Worm (Caenorhabditis elegans) whole organism, early embryonic: ENCODE data around the gene Y46H3D.8.
A peak's percentile ranks its signal among the peaks of the same experiment; 100 is the strongest.

ENCODE experiments used
- B0310.2 ChIP-seq: sonication (generic microtip); optimal IDR thresholded peaks from 2 replicates; lab custom pipeline; 2016; ENCODE audit warnings: mild to moderate bottlenecking, missing genetic modification characterization, missing compliant biosample characterization
- F13C5.2 ChIP-seq: sonication (generic microtip); optimal IDR thresholded peaks from 2 replicates; lab custom pipeline; 2017; ENCODE audit warnings: mild to moderate bottlenecking, missing genetic modification characterization, inconsistent platforms, missing compliant biosample characterization
- aly-1 ChIP-seq: sonication (generic microtip); optimal IDR thresholded peaks from 2 replicates; lab custom pipeline; 2016; ENCODE audit warnings: missing genetic modification characterization, missing compliant biosample characterization
- ama-1 ChIP-seq: fragments of 150-350 bp; optimal IDR thresholded peaks from 2 replicates; lab custom pipeline; 2014
- ceh-13 ChIP-seq: fragments of 200-800 bp; sonication (Bioruptor generic); optimal IDR thresholded peaks from 2 replicates; lab custom pipeline; 2018; ENCODE audit warnings: mild to moderate bottlenecking, missing genetic modification characterization, missing compliant biosample characterization
- ceh-36 ChIP-seq: sonication (generic microtip); optimal IDR thresholded peaks from 2 replicates; lab custom pipeline; 2016; ENCODE audit warnings: missing genetic modification characterization, inconsistent platforms, missing compliant biosample characterization
- ets-7 ChIP-seq: sonication (generic microtip); optimal IDR thresholded peaks from 2 replicates; lab custom pipeline; 2016; ENCODE audit warnings: missing genotype, missing genetic modification characterization, missing compliant biosample characterization
- flt-1 ChIP-seq: fragments of 200-800 bp; sonication (Bioruptor generic); IDR thresholded peaks from 2 replicates; pipeline ENCODE4 v1.3.6; 2022; ENCODE audit warnings: missing genetic modification characterization, missing compliant biosample characterization
- hmbx-1 ChIP-seq: sonication (generic microtip); optimal IDR thresholded peaks from 2 replicates; lab custom pipeline; 2016; ENCODE audit warnings: mild to moderate bottlenecking, missing genetic modification characterization, missing compliant biosample characterization
- hmg-4 ChIP-seq: fragments of 200-800 bp; sonication (Bioruptor generic); optimal IDR thresholded peaks from 2 replicates; lab custom pipeline; 2018; ENCODE audit warnings: mild to moderate bottlenecking, missing genetic modification characterization, missing compliant biosample characterization
- hnd-1 ChIP-seq: sonication (generic microtip); optimal IDR thresholded peaks from 2 replicates; lab custom pipeline; 2016; ENCODE audit warnings: missing genetic modification characterization, missing compliant biosample characterization
- pes-1 ChIP-seq: fragments of 200-800 bp; sonication (Bioruptor generic); IDR thresholded peaks from 2 replicates; pipeline ENCODE4 v1.3.6; 2022; ENCODE audit warnings: missing genetic modification reagents, missing genetic modification characterization, missing compliant biosample characterization
- scrt-1 ChIP-seq: fragments of 200-800 bp; sonication (Bioruptor generic); IDR thresholded peaks from 2 replicates; pipeline ENCODE4 v1.3.6; 2022; ENCODE audit warnings: missing genetic modification characterization, missing compliant biosample characterization
- sea-1 ChIP-seq: fragments of 200-800 bp; sonication (Bioruptor generic); conservative IDR thresholded peaks from 2 replicates; pipeline ENCODE4 v1.3.6; 2022; ENCODE audit warnings: missing genetic modification characterization, missing compliant biosample characterization
- tbx-11 ChIP-seq: fragments of 200-800 bp; sonication (Bioruptor generic); IDR thresholded peaks from 2 replicates; pipeline ENCODE4 v1.3.6; 2022; ENCODE audit warnings: missing genetic modification characterization, missing compliant biosample characterization
- tbx-37 ChIP-seq: fragments of 200-800 bp; sonication (Bioruptor generic); conservative IDR thresholded peaks from 2 replicates; pipeline ENCODE4 v1.3.6; 2022; ENCODE audit warnings: missing genetic modification reagents, missing genetic modification characterization, missing compliant biosample characterization
- tra-4 ChIP-seq: sonication (generic microtip); optimal IDR thresholded peaks from 2 replicates; lab custom pipeline; 2017; ENCODE audit warnings: missing genetic modification characterization, missing compliant biosample characterization

The Y46H3D.8 gene

DNA sequence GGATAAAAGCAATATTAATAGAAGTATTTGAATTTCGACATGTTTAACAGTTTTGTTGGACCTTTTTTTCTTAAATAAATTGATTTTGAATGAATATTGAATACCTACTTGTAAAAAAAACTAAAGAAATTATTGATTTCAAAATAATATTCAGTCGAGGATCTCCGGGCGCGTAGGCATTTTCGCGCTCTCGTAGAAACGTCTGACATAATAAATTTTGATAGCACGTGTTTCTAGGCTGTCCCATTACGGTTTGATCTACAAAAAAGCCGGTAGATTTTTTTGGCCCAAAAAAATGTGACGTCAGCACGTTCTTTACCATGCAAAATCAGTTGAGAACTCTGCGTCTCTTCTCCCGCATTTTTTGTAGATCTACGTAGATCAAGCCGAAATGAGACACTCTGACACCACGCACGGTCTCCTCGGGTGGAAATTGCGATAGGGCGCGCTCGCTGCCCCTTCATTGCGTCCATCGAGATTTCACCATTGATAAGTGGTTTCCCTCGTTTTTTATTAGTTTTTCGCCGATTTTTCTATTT lies 36.4 kb downstream of the Y46H3D.8 start:
- TF ChIP-seq sea-1 (no peak), aly-1 (tag; lab: Kevin White, UChicago) (no peak), pes-1 (GFP tag; lab: Robert Waterston, UW) (no peak), ama-1 (lab: Kevin White, UChicago) (no peak), hmbx-1 (tag; lab: Kevin White, UChicago) (no peak), ets-7 (tag; lab: Kevin White, UChicago) (no peak)

DNA sequence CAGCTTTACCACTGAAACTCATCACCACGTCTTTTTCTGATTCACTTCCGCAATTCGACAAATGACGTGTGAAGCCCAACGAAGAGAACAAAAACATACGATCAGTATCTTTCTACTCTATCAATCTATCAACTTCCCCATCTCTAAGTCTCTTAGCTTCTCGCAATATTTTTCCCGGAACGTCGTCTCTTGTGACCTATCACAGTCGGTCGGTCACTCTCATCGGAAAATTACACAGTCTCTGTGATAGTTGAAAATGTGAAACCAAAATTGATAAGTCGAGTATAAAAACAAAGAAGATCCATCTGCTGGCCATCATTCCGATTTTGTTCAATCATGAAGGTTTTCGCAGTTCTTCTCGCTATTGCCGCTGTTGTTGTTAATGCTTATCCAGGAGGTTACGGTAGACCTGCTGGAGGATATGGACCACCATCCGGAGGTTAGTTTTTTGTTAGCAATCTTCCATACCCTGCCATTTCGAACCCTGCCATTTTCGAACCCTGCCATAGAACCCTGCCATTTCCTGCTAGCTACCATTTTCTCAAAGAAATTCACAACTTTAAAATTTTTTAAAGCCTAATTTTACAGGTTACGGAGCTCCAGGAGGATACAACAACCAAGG lies 37.1 kb downstream of the Y46H3D.8 start, which contains the start of gene F16B4.4:
F16B4.4 (plus strand) TSS at position 221 of the 622 bp plus-strand sequence.
- TF ChIP-seq aly-1 (tag; lab: Kevin White, UChicago): no peak
- TF ChIP-seq hmbx-1 (tag; lab: Kevin White, UChicago): no peak
- no peak for TF ChIP-seq ama-1 (lab: Kevin White, UChicago)
- TF ChIP-seq B0310.2 (tag; lab: Kevin White, UChicago): no peak
- TF ChIP-seq sea-1: no peak
- no peak for TF ChIP-seq flt-1 (GFP tag; lab: Robert Waterston, UW)
- TF ChIP-seq pes-1 (GFP tag; lab: Robert Waterston, UW): no peak
- TF ChIP-seq ceh-36: no peak

DNA sequence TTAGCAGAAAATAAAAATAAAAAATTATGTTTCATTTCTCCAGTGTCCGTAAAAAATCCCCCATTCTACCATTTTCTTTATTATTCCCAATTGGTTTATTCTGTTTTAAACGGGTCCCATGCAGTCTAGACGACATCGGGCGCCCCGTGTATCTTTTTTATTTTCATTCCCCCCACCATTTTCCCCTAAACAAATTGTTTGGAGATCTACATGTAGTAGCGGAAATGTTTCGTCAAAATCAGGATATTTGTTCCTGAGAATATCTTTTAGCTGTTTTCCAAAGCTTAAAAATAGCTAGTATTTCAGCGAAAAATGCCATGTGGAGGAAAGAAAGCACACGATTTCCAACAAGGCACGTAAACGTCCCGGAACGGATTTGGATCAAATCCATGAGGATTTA lies 42.9 kb downstream of the Y46H3D.8 start, which contains the start of gene F16B4.5:
F16B4.5 (plus strand) TSS at position 301 of the 400 bp plus-strand sequence.
- TF ChIP-seq sea-1: no peak
- no peak for TF ChIP-seq scrt-1 (GFP tag; lab: Robert Waterston, UW)
- no peak for TF ChIP-seq pes-1 (GFP tag; lab: Robert Waterston, UW)
- TF ChIP-seq B0310.2 (tag; lab: Kevin White, UChicago): no peak

DNA sequence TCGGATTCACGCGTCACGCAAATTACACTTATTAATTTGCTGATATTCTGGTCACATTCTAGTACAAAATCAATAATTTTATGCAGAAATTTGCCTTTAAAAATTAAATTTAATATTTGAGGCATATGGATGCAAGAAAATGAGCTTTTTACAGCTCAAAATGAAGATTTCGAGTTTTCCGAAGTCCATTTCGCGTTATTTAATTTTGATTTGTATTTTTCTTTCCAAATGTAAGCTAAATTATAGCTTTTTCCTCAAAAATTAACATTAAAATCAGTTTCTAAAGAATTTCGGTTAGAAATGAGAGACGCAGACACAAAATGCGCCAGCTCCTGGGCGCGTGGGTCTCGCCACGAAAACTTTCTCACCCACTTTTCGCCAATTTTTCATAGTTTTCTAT lies 44.1 kb downstream of the Y46H3D.8 start, which contains the start of gene F16B4.6:
F16B4.6 (plus strand) TSS at position 301 of the 400 bp plus-strand sequence.
- TF ChIP-seq scrt-1 (GFP tag; lab: Robert Waterston, UW): no peak
- TF ChIP-seq hmbx-1 (tag; lab: Kevin White, UChicago): no peak
- no peak for TF ChIP-seq tbx-11 (GFP tag; lab: Robert Waterston, UW)
- TF ChIP-seq hmg-4 (GFP tag; lab: Kevin White, UChicago): no peak
- no peak for TF ChIP-seq ama-1 (lab: Kevin White, UChicago)
- TF ChIP-seq hnd-1 (tag; lab: Kevin White, UChicago): no peak
- TF ChIP-seq sea-1: no peak
- no peak for TF ChIP-seq pes-1 (GFP tag; lab: Robert Waterston, UW)
- no peak for TF ChIP-seq ceh-36
- TF ChIP-seq B0310.2 (tag; lab: Kevin White, UChicago): no peak
- no peak for TF ChIP-seq ceh-13 (GFP tag; lab: Kevin White, UChicago)
- TF ChIP-seq flt-1 (GFP tag; lab: Robert Waterston, UW): no peak
- no peak for TF ChIP-seq F13C5.2
- no peak for TF ChIP-seq ets-7 (tag; lab: Kevin White, UChicago)
- TF ChIP-seq tbx-37 (GFP tag; lab: Robert Waterston, UW): no peak

DNA sequence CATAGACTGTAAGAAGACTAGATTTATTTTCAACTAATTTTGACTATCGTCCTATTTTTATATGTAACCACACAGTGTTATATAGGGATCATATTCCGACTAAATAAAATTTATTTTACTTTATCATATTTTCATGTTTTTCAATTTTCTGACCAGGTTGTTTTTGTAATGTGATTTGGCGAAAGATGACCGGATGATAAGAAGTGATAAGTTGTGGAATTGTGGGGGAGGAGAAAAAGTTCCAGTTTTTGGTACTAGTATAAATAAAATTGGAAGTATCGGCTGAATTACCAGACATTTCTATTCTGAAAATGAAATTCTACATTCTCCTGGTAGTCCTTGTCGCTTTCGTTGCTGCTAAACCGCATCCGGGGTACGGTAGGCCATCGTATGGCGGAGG lies 45.6 kb downstream of the Y46H3D.8 start, which contains the start of gene F16B4.7:
F16B4.7 (plus strand) TSS at position 301 of the 400 bp plus-strand sequence.
- TF ChIP-seq ceh-36 (peak; percentile 27), aly-1 (tag; lab: Kevin White, UChicago) (no peak), tra-4 (peak; percentile 31), hmg-4 (GFP tag; lab: Kevin White, UChicago) (peak; percentile 25)

DNA sequence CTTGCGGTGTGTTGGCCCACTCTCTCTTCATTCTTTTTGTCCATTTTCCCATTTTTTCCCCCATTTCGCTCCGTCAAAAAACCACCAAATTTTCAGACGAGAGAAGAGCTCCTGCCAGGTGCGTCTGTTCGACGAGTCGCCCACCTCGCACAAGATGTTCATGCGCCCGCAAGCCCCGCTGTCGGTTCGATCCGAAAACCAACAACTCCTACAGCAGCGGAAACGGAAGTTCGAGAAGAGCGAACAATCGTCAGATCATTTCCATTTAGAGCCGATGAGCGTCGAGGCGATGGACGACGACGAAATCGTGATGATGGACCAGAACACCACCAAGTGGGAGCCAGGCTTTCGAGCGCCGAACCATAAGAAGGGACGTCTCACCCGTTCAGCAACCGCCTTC lies 47.8 kb downstream of the Y46H3D.8 start:
- no peak for TF ChIP-seq tbx-37 (GFP tag; lab: Robert Waterston, UW)
- no peak for TF ChIP-seq sea-1
- TF ChIP-seq B0310.2 (tag; lab: Kevin White, UChicago): no peak
- no peak for TF ChIP-seq hmbx-1 (tag; lab: Kevin White, UChicago)
- no peak for TF ChIP-seq tra-4
- no peak for TF ChIP-seq F13C5.2
- TF ChIP-seq ceh-36: no peak
- no peak for TF ChIP-seq hnd-1 (tag; lab: Kevin White, UChicago)
- no peak for TF ChIP-seq scrt-1 (GFP tag; lab: Robert Waterston, UW)
- no peak for TF ChIP-seq flt-1 (GFP tag; lab: Robert Waterston, UW)
